Fruit fly (Drosophila melanogaster) whole organism, adult: ENCODE results near the gene mthl2.

Source experiments
- CG12768 ChIP-seq: fragments of 200-800 bp; sonication (Bioruptor generic); optimal IDR thresholded peaks from 2 replicates; lab custom pipeline; 2017; ENCODE audit warnings: missing biosample characterization, missing genetic modification characterization, mild to moderate bottlenecking, moderate library complexity, missing genetic modification reagents
- CG14711 ChIP-seq: fragments of 200-800 bp; sonication (Bioruptor generic); optimal IDR thresholded peaks from 2 replicates; lab custom pipeline; 2018; ENCODE audit warnings: missing biosample characterization, mild to moderate bottlenecking, missing genetic modification characterization, moderate library complexity
- CG1620 ChIP-seq: fragments of 200-800 bp; sonication (Bioruptor generic); optimal IDR thresholded peaks from 2 replicates; lab custom pipeline; 2016; ENCODE audit warnings: missing biosample characterization, missing genetic modification characterization
- CG33017 ChIP-seq: fragments of 200-800 bp; sonication (Bioruptor generic); optimal IDR thresholded peaks from 2 replicates; lab custom pipeline; 2018; ENCODE audit warnings: missing biosample characterization, mild to moderate bottlenecking, missing genetic modification characterization, moderate library complexity
- Mnt ChIP-seq: fragments of 200-800 bp; sonication (Bioruptor generic); optimal IDR thresholded peaks from 2 replicates; lab custom pipeline; 2016; ENCODE audit warnings: missing biosample characterization, mild to moderate bottlenecking, missing genetic modification characterization
- bab1 ChIP-seq: fragments of 200-800 bp; sonication (Bioruptor generic); optimal IDR thresholded peaks from 3 replicates; lab custom pipeline; 2019; ENCODE audit warnings: missing biosample characterization, mild to moderate bottlenecking, missing genetic modification characterization, moderate library complexity
- cnc ChIP-seq, 2 experiments: fragments of >200 bp; optimal IDR thresholded peaks; 2 replicates each; lab custom pipeline; 2017
- kay ChIP-seq: fragments of 200-800 bp; sonication (Bioruptor generic); peaks from one replicate; lab custom pipeline; 2016; ENCODE audit warnings: missing biosample characterization, missing genetic modification characterization, borderline replicate concordance
- pad ChIP-seq: fragments of 200-800 bp; sonication (Bioruptor generic); optimal IDR thresholded peaks from 3 replicates; lab custom pipeline; 2017; ENCODE audit warnings: missing biosample characterization, missing genetic modification characterization, mild to moderate bottlenecking, moderate library complexity, missing genetic modification reagents
- toe ChIP-seq: fragments of 200-800 bp; sonication (Bioruptor generic); optimal IDR thresholded peaks from 2 replicates; lab custom pipeline; 2016; ENCODE audit warnings: missing biosample characterization, missing genetic modification characterization

dm6 chr3L:5561341-5561740 lies 43.2 kb upstream of the mthl2 start, which contains the start of gene sinu:
- no peak for TF ChIP-seq CG1620 (GFP tag; lab: Kevin White, UChicago)
- TF ChIP-seq CG12768 (GFP tag; lab: Kevin White, UChicago) = no peak
- no peak for TF ChIP-seq pad (GFP tag; lab: Kevin White, UChicago)
- TF ChIP-seq kay (GFP tag; lab: Kevin White, UChicago) = no peak
- TF ChIP-seq Mnt (GFP tag; lab: Kevin White, UChicago) = no peak
- TF ChIP-seq CG33017 (tag; lab: Kevin White, UChicago) = no peak
- no peak for TF ChIP-seq bab1 (GFP tag; lab: Kevin White, UChicago)
- TF ChIP-seq toe (GFP tag; lab: Kevin White, UChicago) = no peak
- no peak for TF ChIP-seq CG14711 (tag; lab: Kevin White, UChicago)
- TF ChIP-seq cnc (optimal IDR thresholded peaks at IDR 0.05; lab: Kevin White, UChicago) = no peak
